Fruit fly (Drosophila melanogaster): ENCODE results near the gene CCT1.

The CCT1 gene

DNA sequence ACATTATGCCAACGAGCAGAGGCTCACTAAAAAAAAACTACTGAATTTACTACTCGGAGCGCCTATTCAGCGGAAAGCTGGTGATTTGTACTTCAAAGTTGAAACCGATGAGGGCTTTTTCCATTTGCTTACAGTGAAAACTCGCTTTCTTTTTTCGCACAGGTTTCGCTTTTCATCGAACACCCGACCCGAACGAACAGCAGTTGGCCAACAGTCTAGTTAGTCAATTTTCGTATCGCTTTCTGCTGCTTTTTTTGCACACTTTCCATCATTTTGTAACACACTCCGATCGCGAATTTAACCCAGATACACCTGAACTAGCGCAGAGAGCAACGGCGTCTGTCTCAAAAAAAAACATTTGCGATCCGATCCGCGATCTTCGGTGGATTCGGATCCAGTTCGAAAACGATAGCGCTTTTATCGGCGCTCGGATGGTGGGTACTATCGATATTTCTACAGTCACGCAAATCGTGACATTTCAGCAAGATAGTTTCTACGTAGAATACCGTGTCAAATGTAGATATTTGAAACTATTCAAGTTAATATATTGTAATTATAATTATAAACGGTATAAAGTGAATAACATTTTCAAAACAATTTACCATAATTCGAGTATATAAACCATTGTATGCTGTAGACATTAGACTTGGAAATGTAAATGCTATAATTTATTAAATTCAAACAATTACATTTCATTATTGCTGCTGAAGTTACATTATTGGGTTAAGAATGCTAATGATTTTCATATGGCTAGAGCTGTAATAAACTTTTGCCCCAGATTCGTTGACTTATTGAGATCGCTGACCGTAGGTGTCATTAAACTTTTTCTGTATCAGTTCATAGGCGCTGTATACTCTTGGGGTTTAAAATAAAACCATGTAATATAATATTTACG lies 37.3 kb upstream of the CCT1 start, which contains the start of gene CG5346 (continued):
- TF ChIP-seq Ets97D (GFP tag; optimal IDR thresholded peaks at IDR 0.05) (peak; percentile 23), pnt (GFP tag; optimal IDR thresholded peaks at IDR 0.05) (no peak), row (GFP tag; IDR thresholded peaks at IDR 0.05) (peak; percentile 34; the same call in 2 of the 3 replicates), NK7.1 (GFP tag; optimal IDR thresholded peaks at IDR 0.05) (no peak), CG30020 (tag; optimal IDR thresholded peaks at IDR 0.05) (no peak), CG14860 (GFP tag; IDR thresholded peaks at IDR 0.05; ENCODE audit: partially characterized antibody) (peak; percentile 84), sens (GFP tag) (peak; percentile 46), Hey (tag; optimal IDR thresholded peaks at IDR 0.05) (no peak), CG17912 (GFP tag; optimal IDR thresholded peaks at IDR 0.05) (no peak), CG31441 (GFP tag; IDR thresholded peaks at IDR 0.05) (0 out of 2 replicates have a peak, but pooled peaks have one; percentile 37), maf-S (GFP tag; optimal IDR thresholded peaks at IDR 0.05) (no peak), CG18764 (GFP tag; optimal IDR thresholded peaks at IDR 0.05) (no peak), CG11560 (tag; IDR thresholded peaks at IDR 0.05) (no peak), CG4404 (GFP tag; IDR thresholded peaks at IDR 0.05) (no peak), CG6791 (GFP tag; IDR thresholded peaks at IDR 0.05; ENCODE audit: partially characterized antibody) (peak; percentile 83), dmrt99B (tag; optimal IDR thresholded peaks at IDR 0.05) (no peak), pros (GFP tag; optimal IDR thresholded peaks at IDR 0.05) (no peak), luna (GFP tag; optimal IDR thresholded peaks at IDR 0.05) (no peak), fru (optimal IDR thresholded peaks at IDR 0.05) (no peak), CG1233 (GFP tag; optimal IDR thresholded peaks at IDR 0.05) (no peak), Spps (tag; optimal IDR thresholded peaks at IDR 0.05) (no peak), Med (GFP tag) (peak; percentile 58), MTF-1 (GFP tag; optimal IDR thresholded peaks at IDR 0.05; ENCODE audit: borderline replicate concordance) (no peak), crp (GFP tag; optimal IDR thresholded peaks at IDR 0.05) (no peak), CG7987 (GFP tag; optimal IDR thresholded peaks at IDR 0.05) (peak; percentile 36), sna (GFP tag; IDR thresholded peaks at IDR 0.05; ENCODE audit: partially characterized antibody) (peak; percentile 47; the same call in 1 of the 2 replicates), CG13287 (GFP tag; IDR thresholded peaks at IDR 0.05; ENCODE audit: partially characterized antibody) (peak; percentile 87), CG18262 (tag; optimal IDR thresholded peaks at IDR 0.05) (no peak), CG9609 (GFP tag; optimal IDR thresholded peaks at IDR 0.05) (no peak), CG2199 (GFP tag; IDR thresholded peaks at IDR 0.05) (peak; percentile 59; the same call in 1 of the 3 replicates), knrl (GFP tag; IDR thresholded peaks at IDR 0.05; ENCODE audit: partially characterized antibody) (peak; percentile 87), HLH3B (GFP tag; IDR thresholded peaks at IDR 0.05) (no peak), grau (tag; optimal IDR thresholded peaks at IDR 0.05) (peak; percentile 22), bab2 (GFP tag; optimal IDR thresholded peaks at IDR 0.05) (no peak), Jarid2 (GFP tag; optimal IDR thresholded peaks at IDR 0.05) (peak; percentile 33), CG10366 (GFP tag; IDR thresholded peaks at IDR 0.05) (no peak), CG42726 (GFP tag; IDR thresholded peaks at IDR 0.05; ENCODE audit: partially characterized antibody) (peak; percentile 84), Abd-B (GFP tag; optimal IDR thresholded peaks at IDR 0.05) (no peak), HmgZ (tag; optimal IDR thresholded peaks at IDR 0.05) (peak; percentile 44)
